Fruit fly (Drosophila melanogaster) ovary, adult (tissue): ENCODE data around the gene CG13813.

ENCODE experiments used
- CG17801 ChIP-seq: fragments of 200-800 bp; optimal IDR thresholded peaks from 2 replicates; lab custom pipeline; 2019; ENCODE audit warnings: missing biosample characterization, mild to moderate bottlenecking, missing genetic modification characterization, moderate library complexity; ENCODE audit not compliant: partially characterized antibody

Gene CG13813

DNA sequence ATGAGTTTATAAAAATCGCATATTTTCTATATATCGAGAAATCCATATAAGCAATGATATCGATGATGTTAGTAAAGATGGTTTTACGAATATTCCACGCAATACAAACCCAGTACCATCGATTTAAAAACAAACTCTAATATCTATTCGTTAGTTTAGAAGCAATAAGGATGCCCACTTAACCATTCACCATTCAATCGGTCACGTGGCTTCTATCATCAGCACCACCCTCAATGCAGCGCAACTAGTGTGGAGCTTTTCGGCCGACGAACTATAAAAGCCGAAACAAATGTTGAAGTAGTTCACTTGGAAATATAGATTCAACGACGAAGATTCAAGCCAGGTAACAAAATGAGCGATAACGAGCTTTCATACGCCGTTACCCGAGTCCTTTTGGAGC lies at the start of gene CG13813:
CG13813 (plus strand) TSS at position 301 of the 400 bp plus-strand sequence.
- TF ChIP-seq CG17801 (GFP tag; lab: Kevin White, UChicago): no peak

DNA sequence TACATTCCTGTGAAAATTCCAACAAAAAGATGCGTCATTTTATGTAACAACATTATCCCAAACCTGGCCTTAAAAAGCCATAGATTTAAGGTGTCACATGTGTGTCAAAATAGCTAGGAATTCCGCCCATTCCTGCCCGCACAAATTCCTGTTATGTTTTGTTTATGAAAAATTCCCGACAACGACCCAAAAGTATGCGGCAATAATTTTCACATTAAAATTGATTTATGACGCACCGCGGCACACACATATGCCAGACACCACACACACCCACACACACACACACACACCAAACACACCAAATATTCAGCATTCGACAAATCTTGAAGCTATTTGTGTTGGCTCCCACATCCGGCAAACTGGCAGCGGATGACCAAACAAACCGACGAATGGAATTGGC lies 48.7 kb upstream of the CG13813 start:
- TF ChIP-seq CG17801 (GFP tag; lab: Kevin White, UChicago): no peak

- no peak for TF ChIP-seq CG17801 (GFP tag; lab: Kevin White, UChicago)
These were observed 48.0 kb upstream of the CG13813 start for dm6 chr3L:20183345-20184088.

DNA sequence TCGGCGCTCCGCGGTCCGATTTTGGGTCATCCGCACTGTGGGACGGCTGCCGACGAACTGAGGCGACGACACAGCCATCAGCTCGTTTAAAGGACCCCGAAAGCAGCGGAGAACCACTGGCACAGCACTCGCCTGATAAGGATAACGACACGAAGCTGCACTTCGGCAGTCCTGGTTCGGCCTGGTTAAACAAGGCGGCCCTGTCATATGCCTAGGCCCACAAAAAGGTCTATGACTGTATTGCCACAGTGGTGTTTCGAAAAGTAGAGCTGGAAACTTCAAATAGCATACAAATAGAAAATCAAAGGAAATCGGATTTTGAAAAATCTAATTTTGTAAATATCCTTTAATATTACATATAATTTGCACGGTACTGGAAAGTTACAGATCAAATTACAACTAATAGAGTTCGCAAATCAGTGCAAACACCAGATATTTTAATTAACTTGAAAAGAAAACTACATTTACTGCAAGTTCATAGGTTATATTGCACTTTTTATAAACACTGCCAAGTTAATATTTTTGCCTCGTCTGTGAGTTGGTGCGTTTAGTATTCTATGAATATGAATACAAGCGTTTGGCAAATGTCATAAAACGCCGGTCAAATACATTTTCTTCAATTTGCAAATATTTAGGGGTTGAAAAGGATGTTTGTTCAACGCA lies 46.1 kb upstream of the CG13813 start:
- TF ChIP-seq CG17801 (GFP tag; lab: Kevin White, UChicago): no peak

dm6 chr3L:20185886-20186285 lies 45.6 kb upstream of the CG13813 start:
- no peak for TF ChIP-seq CG17801 (GFP tag; lab: Kevin White, UChicago)

DNA sequence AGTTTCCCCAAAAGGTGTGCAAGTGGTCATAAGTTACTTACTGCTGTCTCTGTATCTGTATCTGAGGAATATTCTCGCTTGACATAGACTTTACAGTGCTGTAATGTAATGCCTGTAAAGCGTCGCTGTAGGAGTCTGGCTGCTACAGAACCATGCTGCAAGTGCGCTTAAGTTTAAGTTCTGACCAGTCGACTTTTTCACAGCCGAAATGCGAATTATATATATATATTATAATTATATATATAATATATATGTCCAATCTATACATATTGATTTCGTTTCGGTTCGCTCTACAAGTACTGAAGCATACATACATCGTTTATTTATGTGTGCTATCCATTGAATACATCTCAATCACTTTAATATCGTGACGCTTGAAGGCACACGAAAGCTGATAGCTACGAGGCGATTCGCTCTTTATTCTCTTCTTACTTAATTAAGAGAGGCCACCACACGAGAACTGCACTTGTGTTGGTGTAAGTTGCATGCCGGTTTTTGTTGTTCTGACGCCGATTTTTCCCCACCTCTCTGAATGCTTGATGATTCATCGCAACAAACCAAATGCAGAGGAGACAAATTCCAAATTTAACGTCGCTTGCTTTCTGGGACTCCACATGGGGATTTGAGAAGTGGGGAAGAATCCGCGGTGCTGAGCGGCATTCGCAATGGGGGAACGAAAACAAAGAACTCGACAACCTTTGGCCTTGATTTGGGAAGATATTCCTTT lies 45.0 kb upstream of the CG13813 start:
- TF ChIP-seq CG17801 (GFP tag; lab: Kevin White, UChicago): no peak

dm6 chr3L:20187885-20188570 lies 43.4 kb upstream of the CG13813 start, which contains the start of gene Ssk:
Gene Ssk (plus strand): TSS chr3L:20188522.
- TF ChIP-seq CG17801 (GFP tag; lab: Kevin White, UChicago): peak; percentile 22

- TF ChIP-seq CG17801 (GFP tag; lab: Kevin White, UChicago): no peak
These were observed 39.6 kb upstream of the CG13813 start for dm6 chr3L:20191848-20192247.

DNA sequence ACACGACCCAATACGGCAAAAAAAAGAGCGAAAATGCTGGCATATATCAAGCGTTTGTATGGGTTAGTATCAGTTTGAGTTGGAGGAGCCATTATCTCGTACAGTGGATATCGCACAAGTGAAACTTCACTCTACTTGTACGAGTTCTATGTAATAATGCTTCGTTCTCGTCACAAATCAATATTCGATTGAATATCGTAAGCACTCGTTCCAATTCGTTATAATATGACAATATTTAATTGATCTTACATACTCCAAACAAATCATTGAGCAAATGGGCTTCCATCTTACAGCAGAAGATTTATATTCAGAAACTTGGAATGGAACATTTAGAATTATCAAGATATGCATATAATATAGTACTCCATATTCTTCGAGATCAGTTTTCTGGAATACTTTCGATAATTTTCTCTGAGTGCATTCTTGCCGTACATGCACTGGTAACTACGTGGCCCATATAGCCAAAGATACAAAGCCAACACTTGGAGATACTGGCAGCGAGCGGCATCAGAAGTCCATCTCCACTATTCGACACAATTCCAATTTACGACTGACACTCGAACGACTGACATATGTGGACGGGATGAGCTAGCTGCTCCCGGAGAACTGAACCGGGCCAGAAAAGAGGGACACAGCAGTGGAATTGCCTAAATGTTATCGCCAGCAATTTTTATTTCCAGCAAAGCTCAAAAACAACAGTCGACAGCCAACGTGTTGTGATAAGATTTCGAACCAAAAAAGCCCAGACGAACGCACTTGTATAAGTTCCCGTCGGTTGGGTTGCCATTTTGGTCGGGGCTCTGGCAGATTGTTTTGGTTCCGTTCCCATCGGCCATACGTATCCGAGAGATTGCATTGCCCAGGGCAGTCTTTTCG lies 38.4 kb upstream of the CG13813 start:
- TF ChIP-seq CG17801 (GFP tag; lab: Kevin White, UChicago): no peak

DNA sequence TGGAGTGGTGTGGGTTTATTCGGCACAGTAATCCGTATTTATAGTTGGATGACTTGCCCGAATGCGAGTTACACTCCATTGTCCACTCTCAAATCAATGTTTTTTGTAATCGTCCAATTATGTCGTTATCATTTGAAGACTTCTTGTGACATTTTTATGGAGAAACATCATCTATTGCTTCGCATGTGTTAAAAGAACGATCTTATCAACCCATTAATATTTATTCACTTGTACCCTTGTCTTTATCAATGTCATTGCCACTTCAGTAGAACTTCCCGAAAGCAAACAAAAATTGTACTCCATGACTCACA lies 37.8 kb upstream of the CG13813 start:
- TF ChIP-seq CG17801 (GFP tag; lab: Kevin White, UChicago): no peak

dm6 chr3L:20194731-20195130 lies 36.7 kb upstream of the CG13813 start:
- TF ChIP-seq CG17801 (GFP tag; lab: Kevin White, UChicago): no peak

- TF ChIP-seq CG17801 (GFP tag; lab: Kevin White, UChicago): no peak
These were observed 35.6 kb upstream of the CG13813 start for dm6 chr3L:20195875-20196274.

DNA sequence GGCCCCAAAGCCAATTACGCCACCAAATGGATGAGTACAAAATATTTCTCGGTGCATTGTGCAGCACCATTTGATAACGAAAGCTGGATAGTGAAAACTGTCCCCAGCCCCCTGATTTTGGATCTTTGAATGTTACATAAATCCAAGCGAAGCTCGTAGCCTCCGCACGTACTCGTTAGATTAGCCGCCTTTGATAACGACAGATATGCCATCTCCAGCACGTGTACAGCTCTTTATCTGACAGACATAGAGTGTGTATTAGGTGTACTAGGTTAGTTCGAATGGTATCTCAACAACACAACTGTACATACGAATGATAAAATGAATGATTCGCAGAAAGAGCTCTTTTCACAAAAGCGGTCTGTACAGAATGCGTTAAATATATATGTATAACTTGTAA lies 35.1 kb upstream of the CG13813 start:
- TF ChIP-seq CG17801 (GFP tag; lab: Kevin White, UChicago): no peak

DNA sequence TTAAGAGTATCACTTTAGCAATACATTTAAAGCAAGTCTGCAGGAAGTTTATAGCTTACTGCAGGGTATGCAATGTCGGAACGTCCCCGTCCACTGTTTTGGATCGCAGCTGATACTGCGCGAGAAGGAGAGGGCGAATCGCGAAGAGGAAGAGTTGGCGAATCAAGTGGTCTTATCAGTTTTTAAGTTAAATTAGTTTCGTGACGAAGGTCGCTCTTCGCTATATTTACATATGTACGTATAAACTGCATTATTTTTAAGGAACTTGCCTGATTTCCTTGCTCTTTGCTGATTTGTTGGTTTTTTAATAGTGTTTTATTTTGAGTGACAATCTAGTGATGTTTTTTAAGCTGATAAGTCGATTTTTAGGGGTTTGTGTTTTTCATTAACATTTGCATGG lies 34.3 kb upstream of the CG13813 start:
- no peak for TF ChIP-seq CG17801 (GFP tag; lab: Kevin White, UChicago)
